ENCODE assay signal across 5 fruit fly cellular contexts in the genomic region with DNA sequence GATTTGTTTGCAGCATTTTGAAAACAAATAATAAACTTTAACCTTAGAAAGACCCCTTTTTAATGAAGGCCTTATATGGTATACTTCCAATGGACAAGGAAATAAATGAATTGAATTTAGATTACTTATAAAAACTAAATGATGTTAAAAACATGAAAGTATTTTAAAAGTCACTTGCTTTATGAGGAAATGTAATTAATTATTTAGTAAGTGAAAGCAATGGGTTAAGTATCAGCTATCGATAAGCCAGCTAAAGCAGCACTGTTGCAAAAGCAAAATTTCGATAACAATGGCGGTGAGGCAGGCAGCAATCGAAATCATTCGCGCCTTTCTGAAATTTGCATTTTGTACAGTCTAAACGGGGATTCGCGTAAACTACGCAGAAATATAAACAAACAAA.
TF ChIP-seq lines count a peak whose summit lies in the region.

CG32856 (minus strand) TSS at position 183 of the 400 bp plus-strand sequence.
Rbf2 (plus strand) TSS at position 278 of the 400 bp plus-strand sequence.

- TF ChIP-seq CTCF in whole organism, embryonic (GFP tag; optimal IDR thresholded peaks at IDR 0.05; lab: Kevin White, UChicago): no peak

TF ChIP-seq in whole organism, adult, 20 proteins besides CTCF, POLR2A, EP300 and RAD21 (continues in another document):
- TF ChIP-seq toe (GFP tag; optimal IDR thresholded peaks at IDR 0.05; lab: Kevin White, UChicago): peak; percentile 72
- TF ChIP-seq ovo (GFP tag; optimal IDR thresholded peaks at IDR 0.05; lab: Kevin White, UChicago): peak; percentile 73
- peak; percentile 60 for TF ChIP-seq CG14711 (tag; optimal IDR thresholded peaks at IDR 0.05; lab: Kevin White, UChicago)
- TF ChIP-seq CG7101 (tag; optimal IDR thresholded peaks at IDR 0.05; lab: Kevin White, UChicago): peak; percentile 95
- TF ChIP-seq cic (GFP tag; optimal IDR thresholded peaks at IDR 0.05; lab: Kevin White, UChicago): peak; percentile 31
- no peak for TF ChIP-seq CG5204 (GFP tag; optimal IDR thresholded peaks at IDR 0.05; lab: Kevin White, UChicago)
- TF ChIP-seq Hr96 (GFP tag; optimal IDR thresholded peaks at IDR 0.05; lab: Kevin White, UChicago): peak; percentile 85
- no peak for TF ChIP-seq kay (GFP tag; lab: Kevin White, UChicago; ENCODE audit: borderline replicate concordance)
- peak; percentile 2 for TF ChIP-seq pad (GFP tag; optimal IDR thresholded peaks at IDR 0.05; lab: Kevin White, UChicago)
- peak; percentile 94 for TF ChIP-seq CG1620 (GFP tag; optimal IDR thresholded peaks at IDR 0.05; lab: Kevin White, UChicago)
- peak; percentile 64 for TF ChIP-seq tj (GFP tag; optimal IDR thresholded peaks at IDR 0.05; lab: Kevin White, UChicago)
- peak; percentile 28 for TF ChIP-seq CG12768 (GFP tag; optimal IDR thresholded peaks at IDR 0.05; lab: Kevin White, UChicago)
- peak; percentile 71 for TF ChIP-seq CG7045 (GFP tag; optimal IDR thresholded peaks at IDR 0.05; lab: Kevin White, UChicago)
- peak; percentile 92 for TF ChIP-seq bab1 (GFP tag; optimal IDR thresholded peaks at IDR 0.05; lab: Kevin White, UChicago)
- peak; percentile 70 for TF ChIP-seq Crg-1 (GFP tag; optimal IDR thresholded peaks at IDR 0.05; lab: Kevin White, UChicago)
- TF ChIP-seq CG11617 (GFP tag; optimal IDR thresholded peaks at IDR 0.05; lab: Kevin White, UChicago): peak; percentile 87
- no peak for TF ChIP-seq cnc (optimal IDR thresholded peaks at IDR 0.05; lab: Kevin White, UChicago)

TF ChIP-seq in whole organism, embryonic, 481 proteins besides CTCF, POLR2A, EP300 and RAD21 (continues in another document):
- peak in 1 of 2 experiments; percentile 69 for TF ChIP-seq crp (GFP tag; optimal IDR thresholded peaks at IDR 0.05; lab: Kevin White, UChicago)
- peak; percentile 78 for TF ChIP-seq knrl (GFP tag; IDR thresholded peaks at IDR 0.05; lab: Robert Waterston, UW; ENCODE audit: partially characterized antibody)
- no peak for TF ChIP-seq HmgD (GFP tag; optimal IDR thresholded peaks at IDR 0.05; lab: Kevin White, UChicago)
- no peak for TF ChIP-seq H15 (GFP tag; IDR thresholded peaks at IDR 0.05; lab: Robert Waterston, UW)
- peak; percentile 95 for TF ChIP-seq CG2120 (GFP tag; optimal IDR thresholded peaks at IDR 0.05; lab: Kevin White, UChicago)
- peak; percentile 89 for TF ChIP-seq mam (GFP tag; optimal IDR thresholded peaks at IDR 0.05; lab: Kevin White, UChicago)
- TF ChIP-seq CG12769 (tag; optimal IDR thresholded peaks at IDR 0.05; lab: Kevin White, UChicago): no peak
- peak; percentile 70 for TF ChIP-seq sna (GFP tag; IDR thresholded peaks at IDR 0.05; lab: Robert Waterston, UW; ENCODE audit: partially characterized antibody)
- TF ChIP-seq CG8944 (GFP tag; optimal IDR thresholded peaks at IDR 0.05; lab: Kevin White, UChicago): peak; percentile 16
- peak; percentile 50; the same call in 1 of the 2 replicates for TF ChIP-seq cas (GFP tag; IDR thresholded peaks at IDR 0.05; lab: Robert Waterston, UW)
- peak; percentile 95 for TF ChIP-seq CG6791 (GFP tag; IDR thresholded peaks at IDR 0.05; lab: Robert Waterston, UW; ENCODE audit: partially characterized antibody)
- no peak for TF ChIP-seq usp (GFP tag; optimal IDR thresholded peaks at IDR 0.05; lab: Kevin White, UChicago)
- TF ChIP-seq CrebB (tag; optimal IDR thresholded peaks at IDR 0.05; lab: Kevin White, UChicago): peak; percentile 65
- TF ChIP-seq p53 (GFP tag; optimal IDR thresholded peaks at IDR 0.05; lab: Kevin White, UChicago): no peak
- TF ChIP-seq seq (GFP tag; IDR thresholded peaks at IDR 0.05; lab: Robert Waterston, UW): peak; percentile 65; the same call in 1 of the 2 replicates
- no peak for TF ChIP-seq Dfd (GFP tag; optimal IDR thresholded peaks at IDR 0.05; lab: Kevin White, UChicago)

TF ChIP-seq in whole organism, prepupa, 60 proteins besides CTCF, POLR2A, EP300 and RAD21 (continues in another document):
- TF ChIP-seq Hr4 (GFP tag; optimal IDR thresholded peaks at IDR 0.05; lab: Kevin White, UChicago) (peak; percentile 92), CG11902 (GFP tag; optimal IDR thresholded peaks at IDR 0.05; lab: Kevin White, UChicago) (peak; percentile 64), esn (GFP tag; optimal IDR thresholded peaks at IDR 0.05; lab: Kevin White, UChicago) (peak; percentile 94), CG6163 (GFP tag; IDR thresholded peaks at IDR 0.05; lab: Robert Waterston, UW) (no peak; the same call in 2 of the 3 replicates), CG3032 (tag; optimal IDR thresholded peaks at IDR 0.05; lab: Kevin White, UChicago) (peak; percentile 77), CG6854 (GFP tag; optimal IDR thresholded peaks at IDR 0.05; lab: Kevin White, UChicago) (no peak), CG31627 (GFP tag; optimal IDR thresholded peaks at IDR 0.05; lab: Kevin White, UChicago) (peak; percentile 95), lz (GFP tag; optimal IDR thresholded peaks at IDR 0.05; lab: Kevin White, UChicago) (peak; percentile 95), acj6 (GFP tag; optimal IDR thresholded peaks at IDR 0.05; lab: Kevin White, UChicago) (peak; percentile 93), Ets96B (tag; optimal IDR thresholded peaks at IDR 0.05; lab: Kevin White, UChicago) (peak; percentile 89), achi (GFP tag; optimal IDR thresholded peaks at IDR 0.05; lab: Kevin White, UChicago) (peak; percentile 88), ss (GFP tag; optimal IDR thresholded peaks at IDR 0.05; lab: Kevin White, UChicago) (peak in 1 of 2 experiments; percentile 76), Eip78C (GFP tag; lab: Kevin White, UChicago) (peak; percentile 97), Sox15 (GFP tag; optimal IDR thresholded peaks at IDR 0.05; lab: Kevin White, UChicago) (peak; percentile 85), topi (GFP tag; optimal IDR thresholded peaks at IDR 0.05; lab: Kevin White, UChicago) (peak; percentile 79), CG8319 (GFP tag; optimal IDR thresholded peaks at IDR 0.05; lab: Kevin White, UChicago) (peak; percentile 62), Sox14 (GFP tag; optimal IDR thresholded peaks at IDR 0.05; lab: Kevin White, UChicago) (peak; percentile 93), svp (GFP tag; lab: Kevin White, UChicago) (peak; percentile 95)

TF ChIP-seq in whole organism, pupa, 21 proteins besides CTCF, POLR2A, EP300 and RAD21:
- no peak for TF ChIP-seq D1 (tag; optimal IDR thresholded peaks at IDR 0.05; lab: Kevin White, UChicago)
- TF ChIP-seq CG8159 (tag; optimal IDR thresholded peaks at IDR 0.05; lab: Kevin White, UChicago): no peak
- no peak; the same call in 1 of the 2 replicates for TF ChIP-seq CG12605 (GFP tag; IDR thresholded peaks at IDR 0.05; lab: Robert Waterston, UW)
- TF ChIP-seq CG10348 (GFP tag; IDR thresholded peaks at IDR 0.05; lab: Robert Waterston, UW): peak; percentile 56; the same call in 1 of the 2 replicates
- TF ChIP-seq CG15710 (tag; optimal IDR thresholded peaks at IDR 0.05; lab: Kevin White, UChicago): peak; percentile 94
- no peak for TF ChIP-seq CG14655 (GFP tag; optimal IDR thresholded peaks at IDR 0.05; lab: Kevin White, UChicago)
- peak; percentile 70 for TF ChIP-seq CG32121 (GFP tag; IDR thresholded peaks at IDR 0.05; lab: Robert Waterston, UW)
- TF ChIP-seq CG34367 (tag; optimal IDR thresholded peaks at IDR 0.05; lab: Kevin White, UChicago): peak; percentile 89
- peak; percentile 90 for TF ChIP-seq CG9948 (tag; optimal IDR thresholded peaks at IDR 0.05; lab: Kevin White, UChicago)
- peak; percentile 51 for TF ChIP-seq CG17806 (tag; optimal IDR thresholded peaks at IDR 0.05; lab: Kevin White, UChicago)
- TF ChIP-seq fd96Ca (GFP tag; IDR thresholded peaks at IDR 0.05; lab: Robert Waterston, UW): no peak
- TF ChIP-seq Snoo (tag; optimal IDR thresholded peaks at IDR 0.05; lab: Kevin White, UChicago): peak; percentile 83
- peak; percentile 35 for TF ChIP-seq EcR (GFP tag; optimal IDR thresholded peaks at IDR 0.05; lab: Kevin White, UChicago)

TF ChIP-seq in whole organism, wandering third instar larva, 38 proteins besides CTCF, POLR2A, EP300 and RAD21:
- TF ChIP-seq dsf (GFP tag; optimal IDR thresholded peaks at IDR 0.05; lab: Kevin White, UChicago; ENCODE audit: borderline replicate concordance): peak; percentile 91
- peak; percentile 96 for TF ChIP-seq Hnf4 (GFP tag; optimal IDR thresholded peaks at IDR 0.05; lab: Kevin White, UChicago)
- peak; percentile 21 for TF ChIP-seq CG9705 (GFP tag; optimal IDR thresholded peaks at IDR 0.05; lab: Kevin White, UChicago)
- peak; percentile 54 for TF ChIP-seq GATAd (GFP tag; optimal IDR thresholded peaks at IDR 0.05; lab: Kevin White, UChicago)
- peak; percentile 90 for TF ChIP-seq woc (GFP tag; optimal IDR thresholded peaks at IDR 0.05; lab: Kevin White, UChicago)
- no peak for TF ChIP-seq CG32264 (GFP tag; optimal IDR thresholded peaks at IDR 0.05; lab: Kevin White, UChicago)
- no peak for TF ChIP-seq N (GFP tag; optimal IDR thresholded peaks at IDR 0.05; lab: Kevin White, UChicago)
- TF ChIP-seq psq (GFP tag; optimal IDR thresholded peaks at IDR 0.05; lab: Kevin White, UChicago): peak; percentile 84
- TF ChIP-seq h (GFP tag; optimal IDR thresholded peaks at IDR 0.05; lab: Kevin White, UChicago): peak; percentile 88
- TF ChIP-seq Hr83 (GFP tag; optimal IDR thresholded peaks at IDR 0.05; lab: Kevin White, UChicago; ENCODE audit: poor library complexity, severe bottlenecking): peak; percentile 65
- TF ChIP-seq Mio (GFP tag; optimal IDR thresholded peaks at IDR 0.05; lab: Kevin White, UChicago): peak; percentile 59
- TF ChIP-seq Sp1 (GFP tag; optimal IDR thresholded peaks at IDR 0.05; lab: Kevin White, UChicago): no peak
- peak; percentile 95 for TF ChIP-seq rgr (GFP tag; optimal IDR thresholded peaks at IDR 0.05; lab: Kevin White, UChicago)
- no peak for TF ChIP-seq CrebA (GFP tag; optimal IDR thresholded peaks at IDR 0.05; lab: Kevin White, UChicago; ENCODE audit: borderline replicate concordance)
- peak in 1 of 2 experiments; percentile 90 for TF ChIP-seq foxo (GFP tag; optimal IDR thresholded peaks at IDR 0.05; lab: Kevin White, UChicago)
- TF ChIP-seq fru (GFP tag; optimal IDR thresholded peaks at IDR 0.05; lab: Kevin White, UChicago): peak; percentile 80
- peak; percentile 91 for TF ChIP-seq br (GFP tag; optimal IDR thresholded peaks at IDR 0.05; lab: Kevin White, UChicago)
- TF ChIP-seq HLH106 (tag; optimal IDR thresholded peaks at IDR 0.05; lab: Kevin White, UChicago): peak; percentile 71
- peak; percentile 91 for TF ChIP-seq ey (GFP tag; optimal IDR thresholded peaks at IDR 0.05; lab: Kevin White, UChicago)
- TF ChIP-seq pan (optimal IDR thresholded peaks at IDR 0.05; lab: Kevin White, UChicago): no peak
- no peak for TF ChIP-seq Dfd (GFP tag; optimal IDR thresholded peaks at IDR 0.05; lab: Kevin White, UChicago)
- TF ChIP-seq sv (GFP tag; optimal IDR thresholded peaks at IDR 0.05; lab: Kevin White, UChicago): peak; percentile 79
- peak; percentile 94 for TF ChIP-seq Jra (GFP tag; optimal IDR thresholded peaks at IDR 0.05; lab: Kevin White, UChicago)
- peak; percentile 91 for TF ChIP-seq OdsH (GFP tag; optimal IDR thresholded peaks at IDR 0.05; lab: Kevin White, UChicago)
